Worm (Caenorhabditis elegans) whole organism, L1 larva: Measurements from ENCODE around the gene mlc-7.

ENCODE experiments used
- C04F5.9 ChIP-seq: sonication (generic microtip); optimal IDR thresholded peaks from 2 replicates; lab custom pipeline; 2016; ENCODE audit warnings: missing genetic modification characterization, missing compliant biosample characterization
- Y116A8C.19 ChIP-seq: sonication (generic microtip); optimal IDR thresholded peaks from 2 replicates; lab custom pipeline; 2016; ENCODE audit warnings: missing compliant biosample characterization, missing genetic modification characterization, borderline replicate concordance
- alr-1 ChIP-seq: fragments of 200-800 bp; sonication (Bioruptor generic); optimal IDR thresholded peaks from 2 replicates; lab custom pipeline; 2018; ENCODE audit warnings: borderline replicate concordance, mild to moderate bottlenecking, missing genetic modification characterization, missing compliant biosample characterization
- ama-1 ChIP-seq: fragments of 150-350 bp; optimal IDR thresholded peaks from 2 replicates; lab custom pipeline; 2014
- blmp-1 ChIP-seq: fragments of 150-350 bp; optimal IDR thresholded peaks from 2 replicates; lab custom pipeline; 2014; ENCODE audit warnings: missing biosample characterization, missing genetic modification characterization
- ceh-88 ChIP-seq: fragments of 200-800 bp; sonication (Bioruptor generic); IDR thresholded peaks from 2 replicates; pipeline ENCODE4 v1.3.6; 2022; ENCODE audit warnings: missing genetic modification characterization, missing compliant biosample characterization
- ceh-90 ChIP-seq: sonication (generic microtip); optimal IDR thresholded peaks from 2 replicates; lab custom pipeline; 2016; ENCODE audit warnings: missing genetic modification characterization, missing compliant biosample characterization
- dpl-1 ChIP-seq, 3 experiments: fragments of 150-350 bp in 2 of 3; sonication (generic microtip) in 1 of 3; optimal IDR thresholded peaks; 2 replicates each; lab custom pipeline; 2014 to 2017; ENCODE audit warnings: missing biosample characterization in 3 of 3, missing genetic modification characterization in 3 of 3, missing genetic modification reagents in 3 of 3
- efl-1 ChIP-seq, 4 experiments: fragments of 150-350 bp; optimal IDR thresholded peaks in 3 of 4; peaks in 1 of 4; 1 replicate in 1 of 4; 2 replicates in 3 of 4; lab custom pipeline; 2014; ENCODE audit warnings: missing biosample characterization in 2 of 4, missing genetic modification characterization in 2 of 4, missing genetic modification reagents in 2 of 4
- efl-3 ChIP-seq: fragments of 200-800 bp; sonication (Bioruptor generic); optimal IDR thresholded peaks from 2 replicates; lab custom pipeline; 2018; ENCODE audit warnings: mild to moderate bottlenecking, missing genetic modification characterization, missing compliant biosample characterization
- ets-5 ChIP-seq: fragments of 200-800 bp; sonication (Bioruptor generic); IDR thresholded peaks from 2 replicates; pipeline ENCODE4 v1.3.6; 2022; ENCODE audit warnings: missing genetic modification characterization, missing compliant biosample characterization
- fkh-4 ChIP-seq: sonication (generic microtip); optimal IDR thresholded peaks from 2 replicates; lab custom pipeline; 2016; ENCODE audit warnings: missing compliant biosample characterization, missing genetic modification characterization, borderline replicate concordance
- fkh-8 ChIP-seq: sonication (generic microtip); optimal IDR thresholded peaks from 2 replicates; lab custom pipeline; 2016; ENCODE audit warnings: mild to moderate bottlenecking, missing genetic modification characterization, missing compliant biosample characterization
- fos-1 ChIP-seq: fragments of 150-350 bp; optimal IDR thresholded peaks from 2 replicates; lab custom pipeline; 2014; ENCODE audit warnings: missing biosample characterization, missing genetic modification characterization
- hlh-17 ChIP-seq: fragments of 200-800 bp; sonication (Bioruptor generic); optimal IDR thresholded peaks from 2 replicates; lab custom pipeline; 2018; ENCODE audit warnings: missing genetic modification characterization, mild to moderate bottlenecking, missing compliant biosample characterization, moderate library complexity, borderline replicate concordance
- irx-1 ChIP-seq: sonication (generic microtip); optimal IDR thresholded peaks from 2 replicates; lab custom pipeline; 2016; ENCODE audit warnings: missing genetic modification characterization, missing compliant biosample characterization
- isw-1 ChIP-seq: fragments of 200-800 bp; sonication (Bioruptor generic); IDR thresholded peaks from 2 replicates; pipeline ENCODE4 v1.3.6; 2022; ENCODE audit warnings: missing genetic modification characterization, missing compliant biosample characterization
- lin-15B ChIP-seq: fragments of 150-350 bp; sonication (generic microtip); optimal IDR thresholded peaks from 3 replicates; lab custom pipeline; 2014; ENCODE audit warnings: missing biosample characterization, missing genetic modification characterization
- lsy-2 ChIP-seq, 2 experiments: fragments of 150-350 bp; optimal IDR thresholded peaks; 2 replicates each; lab custom pipeline; 2014; ENCODE audit warnings: missing biosample characterization in 2 of 2, missing genetic modification characterization in 2 of 2
- mab-9 ChIP-seq: fragments of 200-800 bp; sonication (Bioruptor generic); IDR thresholded peaks from 2 replicates; pipeline ENCODE4 v1.3.6; 2022; ENCODE audit warnings: missing genetic modification reagents, missing genetic modification characterization, missing compliant biosample characterization
- mdl-1 ChIP-seq, 2 experiments: fragments of 150-350 bp; optimal IDR thresholded peaks; 2 replicates each; lab custom pipeline; 2014 to 2017; ENCODE audit warnings: missing biosample characterization in 2 of 2, missing genetic modification characterization in 2 of 2, inconsistent platforms in 1 of 2
- mef-2 ChIP-seq: fragments of 150-350 bp; optimal IDR thresholded peaks from 2 replicates; lab custom pipeline; 2014; ENCODE audit warnings: missing biosample characterization, missing genetic modification characterization
- mep-1 ChIP-seq: fragments of 150-350 bp; optimal IDR thresholded peaks from 2 replicates; lab custom pipeline; 2014; ENCODE audit warnings: missing biosample characterization, missing genetic modification characterization
- nhr-19 ChIP-seq: fragments of 200-800 bp; sonication (Bioruptor generic); conservative IDR thresholded peaks from 2 replicates; pipeline ENCODE4 v1.3.6; 2022; ENCODE audit warnings: missing genetic modification characterization, missing compliant biosample characterization
- nhr-20 ChIP-seq: sonication (generic microtip); optimal IDR thresholded peaks from 2 replicates; lab custom pipeline; 2016; ENCODE audit warnings: mild to moderate bottlenecking, missing genetic modification characterization, missing compliant biosample characterization
- nhr-28 ChIP-seq: fragments of 150-350 bp; optimal IDR thresholded peaks from 2 replicates; lab custom pipeline; 2014; ENCODE audit warnings: missing biosample characterization, missing genetic modification characterization
- nhr-47 ChIP-seq: sonication (generic microtip); optimal IDR thresholded peaks from 2 replicates; lab custom pipeline; 2016; ENCODE audit warnings: mild to moderate bottlenecking, missing genetic modification characterization, moderate library complexity, missing compliant biosample characterization
- nhr-71 ChIP-seq: sonication (generic microtip); optimal IDR thresholded peaks from 2 replicates; lab custom pipeline; 2016; ENCODE audit warnings: mild to moderate bottlenecking, missing genetic modification characterization, moderate library complexity, missing compliant biosample characterization
- nhr-76 ChIP-seq: sonication (generic microtip); optimal IDR thresholded peaks from 2 replicates; lab custom pipeline; 2017; ENCODE audit warnings: missing biosample characterization, missing genetic modification characterization
- nhr-84 ChIP-seq: sonication (generic microtip); optimal IDR thresholded peaks from 2 replicates; lab custom pipeline; 2017; ENCODE audit warnings: missing biosample characterization, missing genetic modification characterization
- nhr-85 ChIP-seq: sonication (generic microtip); peaks from one replicate; lab custom pipeline; 2016; ENCODE audit warnings: missing genetic modification characterization, inconsistent platforms, missing compliant biosample characterization
- nhr-90 ChIP-seq: sonication (generic microtip); optimal IDR thresholded peaks from 2 replicates; lab custom pipeline; 2016; ENCODE audit warnings: mild to moderate bottlenecking, missing genetic modification characterization, missing compliant biosample characterization; ENCODE audit not compliant: poor library complexity
- pag-3 ChIP-seq: sonication (generic microtip); optimal IDR thresholded peaks from 2 replicates; lab custom pipeline; 2017; ENCODE audit warnings: missing genetic modification characterization, mild to moderate bottlenecking, missing compliant biosample characterization, antibody characterized with exemption, borderline replicate concordance; ENCODE audit not compliant: insufficient read depth
- pqm-1 ChIP-seq: sonication (generic microtip); optimal IDR thresholded peaks from 3 replicates; lab custom pipeline; 2017; ENCODE audit warnings: missing biosample characterization, missing genetic modification characterization
- rnt-1 ChIP-seq: sonication (generic microtip); optimal IDR thresholded peaks from 2 replicates; lab custom pipeline; 2016; ENCODE audit warnings: mild to moderate bottlenecking, missing genetic modification characterization, moderate library complexity, missing compliant biosample characterization
- skn-1 ChIP-seq: fragments of 150-350 bp; optimal IDR thresholded peaks from 2 replicates; lab custom pipeline; 2014; ENCODE audit warnings: missing biosample characterization, missing genetic modification characterization
- snpc-4 ChIP-seq: fragments of 150-350 bp; optimal IDR thresholded peaks from 2 replicates; lab custom pipeline; 2014; ENCODE audit warnings: missing biosample characterization, missing genetic modification characterization
- snu-23 ChIP-seq: sonication (generic microtip); optimal IDR thresholded peaks from 2 replicates; lab custom pipeline; 2016; ENCODE audit warnings: missing genetic modification characterization, missing compliant biosample characterization
- swsn-7 ChIP-seq: sonication (generic microtip); optimal IDR thresholded peaks from 2 replicates; lab custom pipeline; 2016; ENCODE audit warnings: missing genetic modification characterization, missing compliant biosample characterization
- tbx-2 ChIP-seq: sonication (generic microtip); optimal IDR thresholded peaks from 2 replicates; lab custom pipeline; 2016; ENCODE audit warnings: missing genetic modification characterization, missing compliant biosample characterization
- unc-130 ChIP-seq: fragments of 150-350 bp; optimal IDR thresholded peaks from 2 replicates; lab custom pipeline; 2017; ENCODE audit warnings: missing biosample characterization, missing genetic modification characterization, inconsistent platforms
- unc-62 ChIP-seq: fragments of 150-350 bp; optimal IDR thresholded peaks from 2 replicates; lab custom pipeline; 2014; ENCODE audit warnings: missing biosample characterization, missing genetic modification reagents, missing genetic modification characterization
- unc-98 ChIP-seq: fragments of 200-800 bp; sonication (Bioruptor generic); IDR thresholded peaks from 2 replicates; pipeline ENCODE4 v1.3.6; 2022; ENCODE audit warnings: missing genetic modification characterization, missing compliant biosample characterization
- zag-1 ChIP-seq: fragments of 150-350 bp; optimal IDR thresholded peaks from 2 replicates; lab custom pipeline; 2014; ENCODE audit warnings: missing biosample characterization, missing genetic modification characterization

mlc-7 gene

ce11 chrIII:13724018-13724892 is 27.0 kb upstream of the mlc-7 start:
- no peak for TF ChIP-seq mef-2
- no peak for TF ChIP-seq alr-1
- no peak for TF ChIP-seq C04F5.9 (tag; lab: Kevin White, UChicago)
- TF ChIP-seq ets-5 (GFP tag; lab: Robert Waterston, UW): no peak
- TF ChIP-seq efl-1 (optimal IDR thresholded peaks at IDR 0.05; lab: Kevin White, UChicago): no peak
- peak in 1 of 2 experiments; percentile 84 for TF ChIP-seq efl-1 (GFP tag; optimal IDR thresholded peaks at IDR 0.05 in 1 of 2; lab: Kevin White, UChicago)
- TF ChIP-seq nhr-85 (tag; lab: Kevin White, UChicago): peak; percentile 29
- no peak for TF ChIP-seq fos-1
- TF ChIP-seq ceh-90 (tag; lab: Kevin White, UChicago): no peak
- 0 out of 2 replicates have a peak, but pooled peaks have one; percentile 15 for TF ChIP-seq nhr-19 (GFP tag; lab: Robert Waterston, UW)
- TF ChIP-seq hlh-17 (GFP tag; lab: Kevin White, UChicago): no peak
- TF ChIP-seq pag-3 (tag; lab: Kevin White, UChicago): no peak
- TF ChIP-seq fkh-8 (tag; lab: Kevin White, UChicago): peak; percentile 4
- TF ChIP-seq unc-62: no peak
- TF ChIP-seq nhr-84: no peak
- no peak for TF ChIP-seq ceh-88 (GFP tag; lab: Robert Waterston, UW)
- no peak for TF ChIP-seq Y116A8C.19 (tag; lab: Kevin White, UChicago)
- no peak for TF ChIP-seq rnt-1 (tag; lab: Kevin White, UChicago)
- TF ChIP-seq unc-98 (GFP tag; lab: Robert Waterston, UW): no peak
- no peak for TF ChIP-seq unc-130 (tag; lab: Kevin White, UChicago)
- TF ChIP-seq tbx-2: no peak
- no peak for TF ChIP-seq lsy-2 (tag; optimal IDR thresholded peaks at IDR 0.05; lab: Kevin White, UChicago)
- TF ChIP-seq snpc-4 (tag; lab: Kevin White, UChicago): no peak
- no peak for TF ChIP-seq dpl-1 (GFP tag; optimal IDR thresholded peaks at IDR 0.05; lab: Kevin White, UChicago)
- TF ChIP-seq zag-1 (tag; lab: Kevin White, UChicago): no peak
- TF ChIP-seq snu-23 (GFP tag; lab: Kevin White, UChicago): no peak
- no peak for TF ChIP-seq ama-1 (lab: Kevin White, UChicago)
- TF ChIP-seq nhr-71 (tag; lab: Kevin White, UChicago): peak; percentile 17
- no peak for TF ChIP-seq lin-15B (tag; lab: Kevin White, UChicago)
- no peak for TF ChIP-seq nhr-28 (tag; lab: Kevin White, UChicago)
- TF ChIP-seq mdl-1 (tag; optimal IDR thresholded peaks at IDR 0.05; lab: Kevin White, UChicago): no peak
- no peak for TF ChIP-seq fkh-4 (tag; lab: Kevin White, UChicago)
- TF ChIP-seq isw-1: no peak
- TF ChIP-seq efl-3 (GFP tag; lab: Kevin White, UChicago): no peak
- no peak for TF ChIP-seq mep-1 (tag; lab: Kevin White, UChicago)
- TF ChIP-seq pqm-1 (tag; lab: Kevin White, UChicago): no peak
- TF ChIP-seq swsn-7: no peak
- TF ChIP-seq skn-1 (tag; lab: Kevin White, UChicago): no peak
- TF ChIP-seq nhr-20 (tag; lab: Kevin White, UChicago): no peak
- peak; percentile 4 for TF ChIP-seq nhr-90
- peak; percentile 6; the same call in 1 of the 2 replicates for TF ChIP-seq mab-9 (GFP tag; lab: Robert Waterston, UW)
- TF ChIP-seq irx-1 (tag; lab: Kevin White, UChicago): no peak
- TF ChIP-seq nhr-47: no peak
- TF ChIP-seq blmp-1 (tag; lab: Kevin White, UChicago): no peak
- TF ChIP-seq nhr-76: no peak
